Fruit fly (Drosophila melanogaster): ENCODE results near the gene CG7600.

The CG7600 gene

dm6 chr3L:11237127-11237759 is 26.7 kb downstream of the CG7600 start (continued):
- TF ChIP-seq vfl (GFP tag; optimal IDR thresholded peaks at IDR 0.05), result peak; percentile 9
- no peak for TF ChIP-seq CG42726 (GFP tag; IDR thresholded peaks at IDR 0.05; ENCODE audit: partially characterized antibody)
- TF ChIP-seq Ptx1 (GFP tag; IDR thresholded peaks at IDR 0.05), result no peak
- no peak for TF ChIP-seq CG7372 (GFP tag; IDR thresholded peaks at IDR 0.05)
- peak in 1 of 3 experiments; percentile 16 for TF ChIP-seq lola (GFP tag; optimal IDR thresholded peaks at IDR 0.05)
- no peak for TF ChIP-seq Jarid2 (GFP tag; optimal IDR thresholded peaks at IDR 0.05)
- TF ChIP-seq Ravus (GFP tag; IDR thresholded peaks at IDR 0.05), result no peak
- no peak for TF ChIP-seq Dip3 (GFP tag; optimal IDR thresholded peaks at IDR 0.05)
- no peak for TF ChIP-seq az2 (GFP tag; optimal IDR thresholded peaks at IDR 0.05)
- TF ChIP-seq zen (tag; optimal IDR thresholded peaks at IDR 0.05), result peak; percentile 100
- no peak for TF ChIP-seq CG4707 (GFP tag; optimal IDR thresholded peaks at IDR 0.05)
- TF ChIP-seq CG14710 (tag; optimal IDR thresholded peaks at IDR 0.05), result no peak
- TF ChIP-seq tll (GFP tag; optimal IDR thresholded peaks at IDR 0.05), result peak in 1 of 2 experiments; percentile 99
- TF ChIP-seq dmrt11E (tag; optimal IDR thresholded peaks at IDR 0.05), result peak; percentile 26
- no peak for TF ChIP-seq CG3847 (GFP tag; IDR thresholded peaks at IDR 0.05)
- TF ChIP-seq hbn (GFP tag; IDR thresholded peaks at IDR 0.05; ENCODE audit: partially characterized antibody), result no peak
- TF ChIP-seq fru (optimal IDR thresholded peaks at IDR 0.05), result no peak
- no peak for TF ChIP-seq Hr51 (GFP tag; optimal IDR thresholded peaks at IDR 0.05)
- no peak for TF ChIP-seq ab (GFP tag; optimal IDR thresholded peaks at IDR 0.05)
- no peak for TF ChIP-seq cato (GFP tag; optimal IDR thresholded peaks at IDR 0.05; ENCODE audit: borderline replicate concordance)
- no peak for TF ChIP-seq Stat92E (GFP tag; optimal IDR thresholded peaks at IDR 0.05)
- TF ChIP-seq so (GFP tag; IDR thresholded peaks at IDR 0.05), result no peak
- TF ChIP-seq CG4820 (GFP tag; optimal IDR thresholded peaks at IDR 0.05), result no peak
- no peak for TF ChIP-seq CG13894 (tag; optimal IDR thresholded peaks at IDR 0.05)
- no peak for TF ChIP-seq nom (GFP tag; optimal IDR thresholded peaks at IDR 0.05)
- no peak for TF ChIP-seq CG3726 (GFP tag; IDR thresholded peaks at IDR 0.05)
- TF ChIP-seq disco-r (GFP tag; optimal IDR thresholded peaks at IDR 0.05), result no peak
- TF ChIP-seq CG4854 (GFP tag; optimal IDR thresholded peaks at IDR 0.05), result no peak
- TF ChIP-seq D (optimal IDR thresholded peaks at IDR 0.05), result peak; percentile 9
- no peak for TF ChIP-seq D (GFP tag; optimal IDR thresholded peaks at IDR 0.05)
- no peak for TF ChIP-seq zfh2 (GFP tag; optimal IDR thresholded peaks at IDR 0.05)
- TF ChIP-seq CG4617 (GFP tag; optimal IDR thresholded peaks at IDR 0.05; ENCODE audit: borderline replicate concordance), result no peak
- TF ChIP-seq Side (GFP tag; optimal IDR thresholded peaks at IDR 0.05), result no peak
- no peak for TF ChIP-seq Sry-β (GFP tag; optimal IDR thresholded peaks at IDR 0.05)
- TF ChIP-seq Awh (GFP tag; IDR thresholded peaks at IDR 0.05), result no peak
- TF ChIP-seq HHEX (GFP tag; optimal IDR thresholded peaks at IDR 0.05), result no peak
- no peak for TF ChIP-seq btn (GFP tag; optimal IDR thresholded peaks at IDR 0.05)
- TF ChIP-seq maf-S (GFP tag; optimal IDR thresholded peaks at IDR 0.05), result no peak
- TF ChIP-seq CG18262 (tag; optimal IDR thresholded peaks at IDR 0.05), result peak; percentile 35
- no peak for TF ChIP-seq mld (GFP tag; IDR thresholded peaks at IDR 0.05; ENCODE audit: partially characterized antibody)
- no peak for TF ChIP-seq luna (GFP tag; optimal IDR thresholded peaks at IDR 0.05)
- no peak for TF ChIP-seq sd (tag; optimal IDR thresholded peaks at IDR 0.05)
- TF ChIP-seq CG10267 (tag; optimal IDR thresholded peaks at IDR 0.05), result no peak
- no peak for TF ChIP-seq pzg (GFP tag; optimal IDR thresholded peaks at IDR 0.05)
- no peak for TF ChIP-seq hb (GFP tag; IDR thresholded peaks at IDR 0.05; ENCODE audit: partially characterized antibody)
- TF ChIP-seq HmgD (GFP tag; optimal IDR thresholded peaks at IDR 0.05), result no peak
- TF ChIP-seq pfk (GFP tag; optimal IDR thresholded peaks at IDR 0.05), result no peak
- peak; percentile 53 for TF ChIP-seq CG15479 (GFP tag; optimal IDR thresholded peaks at IDR 0.05)
- TF ChIP-seq H15 (GFP tag; IDR thresholded peaks at IDR 0.05), result no peak
